Fruit fly (Drosophila melanogaster): Measurements from ENCODE around the gene cmpy.
A peak's percentile ranks its signal among the peaks of the same experiment; 100 is the strongest.

cmpy gene

DNA sequence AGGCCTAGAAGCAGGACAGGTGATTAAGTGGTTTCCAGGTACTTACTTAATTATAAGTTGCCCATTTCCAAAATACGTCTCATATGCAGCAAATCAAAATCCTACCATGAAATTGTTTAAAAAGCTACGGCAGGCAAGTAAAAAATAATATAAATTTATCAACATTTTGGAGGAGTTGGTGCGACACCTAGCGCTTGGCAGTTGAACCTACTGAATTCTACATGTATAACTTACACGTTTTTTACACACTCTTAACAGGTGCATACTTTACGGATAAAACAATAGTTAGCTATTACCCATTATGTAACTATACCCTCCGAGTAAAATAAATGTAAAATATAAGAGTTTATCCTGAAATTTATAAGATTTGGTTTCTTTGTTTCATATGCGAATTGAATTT lies 7.6 kb downstream of the cmpy start (continued):
- peak; percentile 78 for TF ChIP-seq vvl (GFP tag; IDR thresholded peaks at IDR 0.05)
- TF ChIP-seq CG17802 (tag; optimal IDR thresholded peaks at IDR 0.05), result peak; percentile 42
- peak; percentile 56 for TF ChIP-seq CG3407 (GFP tag; optimal IDR thresholded peaks at IDR 0.05)
- TF ChIP-seq MESR4 (GFP tag; optimal IDR thresholded peaks at IDR 0.05), result no peak
- no peak for TF ChIP-seq HLH4C (GFP tag; IDR thresholded peaks at IDR 0.05; ENCODE audit: partially characterized antibody)
- TF ChIP-seq lola (GFP tag; optimal IDR thresholded peaks at IDR 0.05), result peak in 1 of 3 experiments; percentile 38
- TF ChIP-seq Ptx1 (GFP tag; IDR thresholded peaks at IDR 0.05), result peak; percentile 66
- TF ChIP-seq toy (GFP tag; IDR thresholded peaks at IDR 0.05), result no peak
- peak; percentile 63 for TF ChIP-seq CG9817 (tag; optimal IDR thresholded peaks at IDR 0.05)
- TF ChIP-seq ash1 (GFP tag; optimal IDR thresholded peaks at IDR 0.05), result no peak
- peak; percentile 41 for TF ChIP-seq trem (tag; optimal IDR thresholded peaks at IDR 0.05)
- peak; percentile 60 for TF ChIP-seq CG6254 (GFP tag; optimal IDR thresholded peaks at IDR 0.05)
- peak; percentile 73 for TF ChIP-seq Sox102F (GFP tag; optimal IDR thresholded peaks at IDR 0.05)
- no peak for TF ChIP-seq pros (GFP tag; optimal IDR thresholded peaks at IDR 0.05)
- peak; percentile 64 for TF ChIP-seq CG17829 (tag; optimal IDR thresholded peaks at IDR 0.05)
- TF ChIP-seq Stat92E (GFP tag; optimal IDR thresholded peaks at IDR 0.05), result no peak
- TF ChIP-seq CG4424 (GFP tag; optimal IDR thresholded peaks at IDR 0.05), result peak; percentile 73
- peak; percentile 29 for TF ChIP-seq CG7556 (GFP tag; optimal IDR thresholded peaks at IDR 0.05)
- peak; percentile 26 for TF ChIP-seq tio (GFP tag; optimal IDR thresholded peaks at IDR 0.05)
- TF ChIP-seq gce (GFP tag; IDR thresholded peaks at IDR 0.05), result 0 out of 3 replicates have a peak, but pooled peaks have one; percentile 49
- no peak for TF ChIP-seq CG17912 (GFP tag; optimal IDR thresholded peaks at IDR 0.05)
- no peak for TF ChIP-seq lov (optimal IDR thresholded peaks at IDR 0.05)
- TF ChIP-seq lov (GFP tag; IDR thresholded peaks at IDR 0.05), result no peak
- TF ChIP-seq CG3995 (GFP tag; optimal IDR thresholded peaks at IDR 0.05), result no peak
- peak; percentile 45 for TF ChIP-seq B-H2 (GFP tag; optimal IDR thresholded peaks at IDR 0.05)
- peak; percentile 74 for TF ChIP-seq CG14014 (GFP tag; IDR thresholded peaks at IDR 0.05)
- TF ChIP-seq CG7987 (GFP tag; optimal IDR thresholded peaks at IDR 0.05), result peak; percentile 14
- no peak for TF ChIP-seq hkb (optimal IDR thresholded peaks at IDR 0.05)
- peak; percentile 53 for TF ChIP-seq hkb (GFP tag; IDR thresholded peaks at IDR 0.05)
- no peak for TF ChIP-seq YL-1 (GFP tag; optimal IDR thresholded peaks at IDR 0.05)
- TF ChIP-seq sim (GFP tag; IDR thresholded peaks at IDR 0.05), result no peak
- TF ChIP-seq Dbx (GFP tag; IDR thresholded peaks at IDR 0.05), result peak; percentile 53; the same call in 2 of the 3 replicates
- TF ChIP-seq ci (GFP tag; IDR thresholded peaks at IDR 0.05), result peak; percentile 86
- TF ChIP-seq CG5180 (GFP tag; optimal IDR thresholded peaks at IDR 0.05), result peak; percentile 3
- TF ChIP-seq CG14441 (GFP tag; IDR thresholded peaks at IDR 0.05), result peak; percentile 56
- TF ChIP-seq CG2889 (GFP tag; IDR thresholded peaks at IDR 0.05), result no peak
- peak in 1 of 2 experiments; percentile 5 for TF ChIP-seq crp (GFP tag; optimal IDR thresholded peaks at IDR 0.05)
- TF ChIP-seq Bgb (GFP tag; IDR thresholded peaks at IDR 0.05; ENCODE audit: partially characterized antibody), result peak; percentile 79
- peak; percentile 15 for TF ChIP-seq CG9437 (GFP tag; optimal IDR thresholded peaks at IDR 0.05)
- TF ChIP-seq Hr51 (GFP tag; optimal IDR thresholded peaks at IDR 0.05), result peak; percentile 41 to 65
- peak; percentile 76 for TF ChIP-seq HmgZ (tag; optimal IDR thresholded peaks at IDR 0.05)
- no peak for TF ChIP-seq CG11696 (GFP tag; IDR thresholded peaks at IDR 0.05)
- peak; percentile 77 for TF ChIP-seq CG11247 (GFP tag; IDR thresholded peaks at IDR 0.05)
- peak; percentile 30; the same call in 1 of the 3 replicates for TF ChIP-seq zfh1 (GFP tag; IDR thresholded peaks at IDR 0.05)
- TF ChIP-seq esg (GFP tag; conservative IDR thresholded peaks at IDR 0.05), result no peak
- no peak for TF ChIP-seq prd (optimal IDR thresholded peaks at IDR 0.05)
- TF ChIP-seq prd (GFP tag; IDR thresholded peaks at IDR 0.05), result peak; percentile 42; the same call in 2 of the 3 replicates
- peak; percentile 66 for TF ChIP-seq ewg (GFP tag; optimal IDR thresholded peaks at IDR 0.05)
- no peak for TF ChIP-seq CG7963 (GFP tag; IDR thresholded peaks at IDR 0.05; ENCODE audit: partially characterized antibody)
- peak; percentile 44 for TF ChIP-seq CG4707 (GFP tag; optimal IDR thresholded peaks at IDR 0.05)

All from whole organism, embryonic.